Fruit fly (Drosophila melanogaster) whole organism, wandering third instar larva: ENCODE data around the gene CG14273.
A peak's percentile ranks its signal among the peaks of the same experiment; 100 is the strongest.

Experiments
- Abd-B ChIP-seq: fragments of >200 bp; optimal IDR thresholded peaks from 2 replicates; lab custom pipeline; 2017; ENCODE audit warnings: missing biosample characterization, missing genetic modification characterization
- CG32264 ChIP-seq: fragments of 200-800 bp; sonication (Bioruptor generic); optimal IDR thresholded peaks from 2 replicates; lab custom pipeline; 2016; ENCODE audit warnings: missing biosample characterization, missing genetic modification characterization
- CG9705 ChIP-seq: fragments of 200-800 bp; sonication (Bioruptor generic); optimal IDR thresholded peaks from 2 replicates; lab custom pipeline; 2018; ENCODE audit warnings: missing biosample characterization, mild to moderate bottlenecking, missing genetic modification characterization
- CrebA ChIP-seq: fragments of 200-800 bp; sonication (Bioruptor generic); optimal IDR thresholded peaks from 2 replicates; lab custom pipeline; 2016; ENCODE audit warnings: missing biosample characterization, mild to moderate bottlenecking, missing genetic modification characterization, borderline replicate concordance
- Dfd ChIP-seq: fragments of >200 bp; optimal IDR thresholded peaks from 2 replicates; lab custom pipeline; 2017; ENCODE audit warnings: missing biosample characterization, missing genetic modification characterization
- Dif ChIP-seq: fragments of 200-275, 200-300 bp; sonication (Bioruptor generic); optimal IDR thresholded peaks from 2 replicates; lab custom pipeline; 2018; ENCODE audit warnings: missing biosample characterization, missing genetic modification characterization; ENCODE audit not compliant: partially characterized antibody
- GATAd ChIP-seq: sonication (Bioruptor generic); optimal IDR thresholded peaks from 2 replicates; lab custom pipeline; 2016; ENCODE audit warnings: missing biosample characterization, missing genetic modification characterization
- HLH106 ChIP-seq: fragments of 200-800 bp; optimal IDR thresholded peaks from 3 replicates; lab custom pipeline; 2019; ENCODE audit warnings: missing biosample characterization, mild to moderate bottlenecking, missing genetic modification characterization, moderate library complexity
- Hnf4 ChIP-seq: fragments of 200-800 bp; sonication (Bioruptor generic); optimal IDR thresholded peaks from 2 replicates; lab custom pipeline; 2016; ENCODE audit warnings: missing biosample characterization, mild to moderate bottlenecking, missing genetic modification characterization
- Hr78 ChIP-seq: fragments of >200 bp; optimal IDR thresholded peaks from 2 replicates; lab custom pipeline; 2017; ENCODE audit warnings: missing biosample characterization, missing genetic modification characterization
- Hr83 ChIP-seq: fragments of 200-300 bp; sonication (Bioruptor generic); optimal IDR thresholded peaks from 2 replicates; lab custom pipeline; 2016; ENCODE audit warnings: missing biosample characterization, mild to moderate bottlenecking, missing genetic modification characterization, moderate library complexity; ENCODE audit not compliant: poor library complexity, severe bottlenecking
- Jra ChIP-seq: sonication (Bioruptor generic); optimal IDR thresholded peaks from 2 replicates; lab custom pipeline; 2016; ENCODE audit warnings: missing biosample characterization, missing genetic modification characterization
- Mio ChIP-seq: sonication (Bioruptor generic); optimal IDR thresholded peaks from 2 replicates; lab custom pipeline; 2016; ENCODE audit warnings: missing biosample characterization, missing genetic modification characterization
- Myc ChIP-seq: fragments of >200 bp; optimal IDR thresholded peaks from 2 replicates; lab custom pipeline; 2017
- N ChIP-seq: fragments of >200 bp; optimal IDR thresholded peaks from 2 replicates; lab custom pipeline; 2018; ENCODE audit warnings: missing biosample characterization, missing external identifiers, missing genetic modification characterization
- OdsH ChIP-seq: fragments of 200-800 bp; sonication (Bioruptor generic); optimal IDR thresholded peaks from 2 replicates; lab custom pipeline; 2016; ENCODE audit warnings: missing biosample characterization, mild to moderate bottlenecking, missing genetic modification characterization
- Rel ChIP-seq, 2 experiments: fragments of 200-800 bp; sonication (Bioruptor generic) in 1 of 2; optimal IDR thresholded peaks; 2 replicates in 1 of 2; 3 replicates in 1 of 2; lab custom pipeline; 2016 to 2019; ENCODE audit warnings: mild to moderate bottlenecking in 2 of 2, missing biosample characterization in 2 of 2, missing genetic modification characterization in 2 of 2, moderate library complexity in 1 of 2
- Sp1 ChIP-seq: fragments of 200-800 bp; sonication (Bioruptor generic); optimal IDR thresholded peaks from 3 replicates; lab custom pipeline; 2019; ENCODE audit warnings: missing biosample characterization, mild to moderate bottlenecking, missing genetic modification characterization, moderate library complexity
- Vsx2 ChIP-seq: fragments of 200-300, 225-300 bp; sonication (Bioruptor generic); optimal IDR thresholded peaks from 2 replicates; lab custom pipeline; 2018; ENCODE audit warnings: missing biosample characterization, missing genetic modification characterization; ENCODE audit not compliant: partially characterized antibody
- br ChIP-seq: fragments of 200-800 bp; sonication (Bioruptor generic); optimal IDR thresholded peaks from 2 replicates; lab custom pipeline; 2016; ENCODE audit warnings: missing biosample characterization, missing genetic modification characterization
- brk ChIP-seq: fragments of 200-800 bp; sonication (Bioruptor generic); optimal IDR thresholded peaks from 2 replicates; lab custom pipeline; 2016; ENCODE audit warnings: missing biosample characterization, mild to moderate bottlenecking, missing genetic modification characterization
- dl ChIP-seq, 2 experiments: fragments of 175-275, 200-275 bp in 1 of 2; fragments of 200-275 bp in 1 of 2; sonication (Bioruptor generic); optimal IDR thresholded peaks; lab custom pipeline; 2018; ENCODE audit warnings: mild to moderate bottlenecking in 2 of 2, missing biosample characterization in 2 of 2, missing genetic modification characterization in 2 of 2, moderate library complexity in 2 of 2; ENCODE audit not compliant: partially characterized antibody in 2 of 2, insufficient read depth in 1 of 2
- dmrt93B ChIP-seq: fragments of 200-800 bp; sonication (Bioruptor generic); optimal IDR thresholded peaks from 2 replicates; lab custom pipeline; 2018; ENCODE audit warnings: missing biosample characterization, mild to moderate bottlenecking, missing genetic modification characterization
- dsf ChIP-seq: sonication (Bioruptor generic); optimal IDR thresholded peaks from 2 replicates; lab custom pipeline; 2016; ENCODE audit warnings: missing biosample characterization, missing genetic modification characterization, borderline replicate concordance
- ey ChIP-seq: fragments of 200-800 bp; sonication (Bioruptor generic); optimal IDR thresholded peaks from 2 replicates; lab custom pipeline; 2016; ENCODE audit warnings: missing biosample characterization, missing genetic modification characterization
- foxo ChIP-seq, 2 experiments: fragments of 200-800 bp; sonication (Bioruptor generic); optimal IDR thresholded peaks; 2 replicates in 1 of 2; 3 replicates in 1 of 2; lab custom pipeline; 2016 to 2017; ENCODE audit warnings: missing biosample characterization in 2 of 2, missing genetic modification characterization in 2 of 2
- fru ChIP-seq: fragments of 200-800 bp; sonication (Bioruptor generic); optimal IDR thresholded peaks from 3 replicates; lab custom pipeline; 2016; ENCODE audit warnings: missing biosample characterization, mild to moderate bottlenecking, missing genetic modification characterization
- h ChIP-seq: fragments of 200-800 bp; sonication (Bioruptor generic); optimal IDR thresholded peaks from 3 replicates; lab custom pipeline; 2016; ENCODE audit warnings: missing biosample characterization, mild to moderate bottlenecking, missing genetic modification characterization
- jim ChIP-seq: fragments of 175-275, 200-325 bp; sonication (Bioruptor generic); optimal IDR thresholded peaks from 2 replicates; lab custom pipeline; 2016; ENCODE audit warnings: missing biosample characterization, mild to moderate bottlenecking, missing genetic modification characterization
- lola ChIP-seq: fragments of >200 bp; optimal IDR thresholded peaks from 2 replicates; lab custom pipeline; 2017; ENCODE audit warnings: missing biosample characterization, missing genetic modification characterization
- pan ChIP-seq: fragments of >200 bp; optimal IDR thresholded peaks from 2 replicates; lab custom pipeline; 2017
- psq ChIP-seq: fragments of 200-800 bp; sonication (Bioruptor generic); optimal IDR thresholded peaks from 3 replicates; lab custom pipeline; 2017; ENCODE audit warnings: missing biosample characterization, mild to moderate bottlenecking, missing genetic modification characterization, moderate library complexity
- rgr ChIP-seq: fragments of 200-800 bp; sonication (Bioruptor generic); optimal IDR thresholded peaks from 3 replicates; lab custom pipeline; 2016; ENCODE audit warnings: missing biosample characterization, mild to moderate bottlenecking, missing genetic modification characterization
- sage ChIP-seq: fragments of 200-800 bp; sonication (Bioruptor generic); optimal IDR thresholded peaks from 2 replicates; lab custom pipeline; 2016; ENCODE audit warnings: missing biosample characterization, mild to moderate bottlenecking, missing genetic modification characterization
- sv ChIP-seq: fragments of 200-800 bp; sonication (Bioruptor generic); optimal IDR thresholded peaks from 3 replicates; lab custom pipeline; 2016; ENCODE audit warnings: missing biosample characterization, missing genetic modification characterization
- tai ChIP-seq: sonication (Bioruptor generic); optimal IDR thresholded peaks from 2 replicates; lab custom pipeline; 2016; ENCODE audit warnings: missing biosample characterization, missing genetic modification characterization
- usp ChIP-seq: fragments of >200 bp; optimal IDR thresholded peaks from 2 replicates; lab custom pipeline; 2017; ENCODE audit warnings: missing biosample characterization, missing genetic modification characterization
- woc ChIP-seq: sonication (Bioruptor generic); optimal IDR thresholded peaks from 2 replicates; lab custom pipeline; 2016; ENCODE audit warnings: missing biosample characterization, mild to moderate bottlenecking, missing genetic modification characterization

Gene CG14273

dm6 chr2L:8362955-8363285 lies 20.4 kb downstream of the CG14273 start:
- TF ChIP-seq CG32264 (GFP tag; lab: Kevin White, UChicago): no peak

DNA sequence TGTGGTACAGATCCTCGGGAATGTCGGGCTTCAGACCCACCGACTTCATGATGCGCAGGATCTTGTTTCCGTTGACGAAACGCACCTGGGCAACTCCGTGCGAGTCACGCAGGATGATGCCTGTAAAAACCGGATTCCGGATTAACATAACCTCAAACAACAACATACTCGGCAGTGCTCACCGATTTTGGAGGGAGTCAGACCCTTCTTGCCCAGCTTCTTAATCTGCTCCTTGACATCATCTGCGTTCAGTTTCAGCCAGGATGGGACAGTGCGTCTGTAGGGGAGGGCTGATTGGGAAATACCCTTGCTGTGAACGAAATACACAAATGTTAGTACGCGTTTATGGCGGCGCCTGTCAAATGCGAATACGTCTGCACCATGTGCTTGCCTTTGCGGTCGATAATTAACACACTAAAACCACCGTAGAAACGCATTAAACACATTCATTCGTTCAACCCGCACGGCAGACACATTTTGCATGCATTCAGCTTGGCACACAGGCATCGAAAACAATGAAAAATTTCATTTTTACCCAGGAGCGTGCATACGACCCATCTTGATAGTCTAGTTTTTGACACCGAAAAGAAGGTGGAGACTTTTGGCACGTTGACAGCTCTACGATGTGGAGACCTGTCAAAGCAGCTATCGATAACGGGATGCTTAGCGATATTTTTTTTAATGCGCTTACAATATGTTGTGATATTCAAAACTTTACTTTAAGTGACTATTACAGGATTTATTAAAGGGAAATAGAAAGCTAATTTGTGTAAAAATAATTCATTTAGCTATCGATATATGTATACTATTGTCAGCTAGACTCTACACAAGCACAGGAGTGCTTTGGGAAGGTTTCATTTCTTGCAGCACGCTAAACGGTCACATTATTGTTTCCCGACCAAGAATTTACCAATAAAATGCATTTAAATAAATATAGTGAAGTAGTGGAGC lies 21.8 kb downstream of the CG14273 start, which contains the start of the genes RpS13 and CSN8:
Gene RpS13, minus strand, starts transcription at position 657 of the 951 bp plus-strand sequence.
Gene CSN8, plus strand, starts transcription at position 850 of the 951 bp plus-strand sequence.
- TF ChIP-seq Hnf4 (peak; percentile 32), h (peak; percentile 58), OdsH (GFP tag; lab: Kevin White, UChicago) (no peak), dmrt93B (GFP tag; lab: Kevin White, UChicago) (no peak), CG32264 (GFP tag; lab: Kevin White, UChicago) (no peak), sv (GFP tag; lab: Kevin White, UChicago) (no peak), tai (GFP tag; lab: Kevin White, UChicago) (peak; percentile 48), Hr83 (GFP tag; lab: Kevin White, UChicago) (no peak), Dif (GFP tag; lab: Kevin White, UChicago) (no peak), N (GFP tag; lab: Kevin White, UChicago) (no peak), psq (GFP tag; lab: Kevin White, UChicago) (no peak), HLH106 (tag; lab: Kevin White, UChicago) (no peak), Hr78 (GFP tag; lab: Kevin White, UChicago) (no peak), fru (GFP tag; lab: Kevin White, UChicago) (peak; percentile 20), Myc (lab: Kevin White, UChicago) (peak; percentile 62), jim (no peak), brk (peak; percentile 38), dl (GFP tag; optimal IDR thresholded peaks at IDR 0.05; lab: Kevin White, UChicago; ENCODE audit: insufficient read depth in 1 of 2, partially characterized antibody in 2 of 2) (no peak), Sp1 (peak; percentile 58), br (GFP tag; lab: Kevin White, UChicago) (no peak), Jra (GFP tag; lab: Kevin White, UChicago) (no peak), Abd-B (no peak), Vsx2 (GFP tag; lab: Kevin White, UChicago) (no peak), usp (GFP tag; lab: Kevin White, UChicago) (no peak), CG9705 (GFP tag; lab: Kevin White, UChicago) (peak; percentile 9), lola (no peak), Rel (GFP tag; optimal IDR thresholded peaks at IDR 0.05; lab: Kevin White, UChicago) (no peak), Rel (tag; optimal IDR thresholded peaks at IDR 0.05; lab: Kevin White, UChicago) (peak; percentile 3), dsf (GFP tag; lab: Kevin White, UChicago) (no peak), ey (GFP tag; lab: Kevin White, UChicago) (no peak), CrebA (GFP tag; lab: Kevin White, UChicago) (no peak), GATAd (GFP tag; lab: Kevin White, UChicago) (no peak), sage (GFP tag; lab: Kevin White, UChicago) (no peak), Dfd (GFP tag; lab: Kevin White, UChicago) (no peak), rgr (peak; percentile 36), woc (GFP tag; lab: Kevin White, UChicago) (peak; percentile 7), foxo (GFP tag; optimal IDR thresholded peaks at IDR 0.05; lab: Kevin White, UChicago) (no peak), Mio (GFP tag; lab: Kevin White, UChicago) (no peak), pan (lab: Kevin White, UChicago) (no peak)
- TF ChIP-seq, all 38 proteins: peak for 11
